Worm (Caenorhabditis elegans): ENCODE data around the gene mps-4.

Gene mps-4

DNA sequence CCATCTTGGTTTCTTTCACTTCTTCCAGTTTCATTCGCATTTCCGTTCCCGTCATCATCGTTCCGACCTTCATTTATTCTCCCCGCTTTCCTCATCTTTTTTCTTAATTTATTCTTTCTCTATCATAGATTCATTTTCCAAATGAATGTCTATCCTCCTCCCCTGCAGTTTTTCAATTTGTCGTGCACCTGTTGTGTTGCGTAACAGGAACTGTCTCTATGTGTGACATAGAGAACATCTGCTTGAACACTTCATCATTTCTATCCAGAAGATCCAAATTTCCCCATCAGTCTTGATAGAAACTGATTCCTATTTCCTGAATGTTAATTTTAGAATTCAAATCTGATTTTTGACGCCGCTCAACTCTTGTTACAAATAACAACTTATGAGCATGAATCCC, 11.9 kb upstream of the mps-4 start:
- TF ChIP-seq T23F11.4 (GFP tag; optimal IDR thresholded peaks at IDR 0.05) (no peak), pat-9 (tag; optimal IDR thresholded peaks at IDR 0.05) (no peak), pax-1 (tag; optimal IDR thresholded peaks at IDR 0.05) (no peak), tbx-2 (tag; optimal IDR thresholded peaks at IDR 0.05) (no peak), lim-6 (tag; optimal IDR thresholded peaks at IDR 0.05) (no peak), ceh-18 (tag; optimal IDR thresholded peaks at IDR 0.05) (no peak), hlh-8 (tag; optimal IDR thresholded peaks at IDR 0.05) (no peak), gmeb-2 (tag; optimal IDR thresholded peaks at IDR 0.05) (no peak), ceh-48 (tag; optimal IDR thresholded peaks at IDR 0.05) (no peak), C38D4.7 (GFP tag; optimal IDR thresholded peaks at IDR 0.05) (no peak), unc-42 (tag; optimal IDR thresholded peaks at IDR 0.05) (no peak), pag-3 (tag; optimal IDR thresholded peaks at IDR 0.05; ENCODE audit: borderline replicate concordance) (no peak), ceh-31 (tag; optimal IDR thresholded peaks at IDR 0.05) (no peak), pqm-1 (tag; optimal IDR thresholded peaks at IDR 0.05) (no peak), fkh-6 (tag; optimal IDR thresholded peaks at IDR 0.05) (no peak), K09A11.1 (tag; optimal IDR thresholded peaks at IDR 0.05; ENCODE audit: insufficient read depth) (no peak), che-1 (tag; optimal IDR thresholded peaks at IDR 0.05) (no peak), unc-86 (tag; optimal IDR thresholded peaks at IDR 0.05) (no peak), dve-1 (tag; optimal IDR thresholded peaks at IDR 0.05) (no peak)

DNA sequence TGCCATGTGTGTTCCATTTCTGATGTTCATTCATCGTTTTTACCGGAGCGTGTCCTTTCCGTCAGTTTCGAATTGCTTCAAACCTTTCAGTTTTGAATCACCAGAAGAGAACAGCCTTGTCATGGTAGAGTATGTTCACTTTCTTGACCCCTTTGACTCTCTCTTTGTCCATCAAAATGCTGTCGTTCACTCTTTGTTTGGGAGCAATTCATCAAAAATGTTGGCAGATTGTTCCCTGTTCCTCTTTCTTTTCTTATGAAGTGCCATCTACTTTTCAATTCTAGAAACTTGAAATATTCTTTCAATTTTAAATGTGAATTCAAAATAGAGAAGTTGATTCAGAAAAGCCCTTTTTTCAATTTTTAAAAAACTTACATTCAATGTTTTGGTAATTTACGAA, 9.7 kb upstream of the mps-4 start:
- TF ChIP-seq hlh-6 (tag; optimal IDR thresholded peaks at IDR 0.05), result no peak
- TF ChIP-seq ceh-45 (GFP tag; IDR thresholded peaks at IDR 0.05), result no peak
- no peak for TF ChIP-seq fkh-10 (GFP tag; optimal IDR thresholded peaks at IDR 0.05)
- no peak for TF ChIP-seq sdc-2 (tag; optimal IDR thresholded peaks at IDR 0.05)
- no peak for TF ChIP-seq hlh-13 (GFP tag; optimal IDR thresholded peaks at IDR 0.05)
- TF ChIP-seq T23F11.4 (GFP tag; optimal IDR thresholded peaks at IDR 0.05), result no peak
- no peak for TF ChIP-seq rnt-1 (tag; optimal IDR thresholded peaks at IDR 0.05)
- no peak for TF ChIP-seq dmd-4 (tag; optimal IDR thresholded peaks at IDR 0.05; ENCODE audit: borderline replicate concordance)
- TF ChIP-seq unc-86 (tag; optimal IDR thresholded peaks at IDR 0.05), result no peak
- no peak for TF ChIP-seq ceh-9 (tag; optimal IDR thresholded peaks at IDR 0.05)
- TF ChIP-seq tbx-2 (tag; optimal IDR thresholded peaks at IDR 0.05), result no peak
- TF ChIP-seq gmeb-2 (tag; optimal IDR thresholded peaks at IDR 0.05), result no peak
- no peak for TF ChIP-seq zip-5 (tag; optimal IDR thresholded peaks at IDR 0.05)
- TF ChIP-seq ama-1 (optimal IDR thresholded peaks at IDR 0.05), result no peak
- TF ChIP-seq ceh-22 (tag; optimal IDR thresholded peaks at IDR 0.05), result no peak
- no peak for TF ChIP-seq F13H6.1 (tag; optimal IDR thresholded peaks at IDR 0.05)
- no peak for TF ChIP-seq sox-2 (GFP tag; IDR thresholded peaks at IDR 0.05)
- no peak for TF ChIP-seq pha-4 (tag; optimal IDR thresholded peaks at IDR 0.05)
- TF ChIP-seq ceh-6 (GFP tag; optimal IDR thresholded peaks at IDR 0.05), result no peak

DNA sequence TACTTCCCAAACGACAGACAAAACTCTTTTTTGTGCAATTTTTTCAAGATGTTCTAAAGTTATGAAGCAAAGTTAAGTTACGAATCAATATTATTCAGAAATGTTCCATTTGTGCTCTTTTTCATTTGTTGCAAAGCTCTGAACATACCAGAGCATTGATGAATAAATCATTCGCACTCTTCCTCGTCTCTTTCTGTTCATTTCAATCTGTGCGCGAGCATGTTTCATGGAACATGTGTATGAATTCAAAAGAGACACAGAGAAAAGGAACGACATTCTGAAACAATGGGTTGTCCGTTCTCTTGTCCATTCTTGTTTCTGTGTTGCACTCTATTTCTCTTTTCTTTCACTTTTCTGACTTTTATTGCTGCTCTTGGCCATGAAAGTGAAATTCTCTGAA, 8.8 kb upstream of the mps-4 start:
- no peak for TF ChIP-seq ref-2 (tag; optimal IDR thresholded peaks at IDR 0.05)
- no peak for TF ChIP-seq pag-3 (tag; optimal IDR thresholded peaks at IDR 0.05; ENCODE audit: borderline replicate concordance)
- TF ChIP-seq ceh-31 (tag; optimal IDR thresholded peaks at IDR 0.05), result peak; percentile 11

DNA sequence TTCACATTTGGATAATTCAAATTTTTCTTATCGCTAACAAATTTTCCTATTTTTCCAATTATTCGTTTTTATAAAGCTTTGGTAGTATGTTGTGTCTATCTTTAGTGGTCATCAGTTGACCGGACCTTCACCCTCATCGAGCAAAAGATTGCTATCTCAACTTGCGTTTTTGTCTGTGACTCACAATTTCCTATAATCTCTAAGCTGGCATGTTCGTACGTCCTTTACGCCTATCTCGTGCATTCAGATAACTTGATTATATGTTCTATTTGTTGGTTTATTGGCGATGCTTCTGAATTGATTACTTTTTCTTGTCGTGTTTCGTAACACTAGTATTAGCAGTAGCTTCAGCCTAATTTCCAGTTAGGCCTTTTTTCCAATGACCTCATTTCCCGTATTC, 8.0 kb upstream of the mps-4 start:
- TF ChIP-seq fkh-6 (tag; optimal IDR thresholded peaks at IDR 0.05), result no peak
- TF ChIP-seq hlh-15 (tag; optimal IDR thresholded peaks at IDR 0.05), result no peak
- no peak for TF ChIP-seq ceh-31 (tag; optimal IDR thresholded peaks at IDR 0.05)
- TF ChIP-seq eyg-1 (tag; optimal IDR thresholded peaks at IDR 0.05), result no peak
- no peak for TF ChIP-seq ttx-3 (tag; optimal IDR thresholded peaks at IDR 0.05)
- no peak for TF ChIP-seq pqm-1 (tag; optimal IDR thresholded peaks at IDR 0.05)
- TF ChIP-seq nhr-232 (tag; optimal IDR thresholded peaks at IDR 0.05), result no peak
- no peak for TF ChIP-seq ceh-6 (GFP tag; optimal IDR thresholded peaks at IDR 0.05)
- no peak for TF ChIP-seq pha-4 (tag; optimal IDR thresholded peaks at IDR 0.05)
- TF ChIP-seq unc-86 (tag; optimal IDR thresholded peaks at IDR 0.05), result no peak
- TF ChIP-seq ceh-2 (tag; optimal IDR thresholded peaks at IDR 0.05), result no peak
- TF ChIP-seq unc-42 (tag; optimal IDR thresholded peaks at IDR 0.05), result peak; percentile 55
- no peak for TF ChIP-seq ceh-24 (tag; optimal IDR thresholded peaks at IDR 0.05)
- peak; percentile 21 for TF ChIP-seq elt-2 (tag; optimal IDR thresholded peaks at IDR 0.05)
- no peak for TF ChIP-seq ceh-30 (tag; optimal IDR thresholded peaks at IDR 0.05)
- no peak for TF ChIP-seq C08G9.2 (tag; optimal IDR thresholded peaks at IDR 0.05)
- TF ChIP-seq unc-55 (GFP tag; optimal IDR thresholded peaks at IDR 0.05), result peak; percentile 19
- TF ChIP-seq pax-1 (tag; optimal IDR thresholded peaks at IDR 0.05), result no peak
- TF ChIP-seq pha-2 (tag; optimal IDR thresholded peaks at IDR 0.05), result no peak
- TF ChIP-seq pros-1 (tag; optimal IDR thresholded peaks at IDR 0.05), result no peak
